Worm (Caenorhabditis elegans): ENCODE data around the gene ztf-22.
A peak's percentile ranks its signal among the peaks of the same experiment; 100 is the strongest.

The ztf-22 gene

ce11 chrII:13237829-13238404, 47.7 kb downstream of the ztf-22 start, which contains the start of gene romo-1:
TSS of gene romo-1 (minus strand) at chrII:13237907.
- no peak for TF ChIP-seq ceh-62 (tag; optimal IDR thresholded peaks at IDR 0.05)
- no peak for TF ChIP-seq mxl-3 (GFP tag; optimal IDR thresholded peaks at IDR 0.05)
- no peak for TF ChIP-seq snpc-1.2 (GFP tag; IDR thresholded peaks at IDR 0.05)
- no peak for TF ChIP-seq spr-3 (GFP tag; optimal IDR thresholded peaks at IDR 0.05)
- TF ChIP-seq dve-1 (tag; optimal IDR thresholded peaks at IDR 0.05; ENCODE audit: insufficient read depth) = no peak
- no peak for TF ChIP-seq jun-1 (tag; optimal IDR thresholded peaks at IDR 0.05)
- no peak for TF ChIP-seq tag-97 (GFP tag; IDR thresholded peaks at IDR 0.05)
- peak in 1 of 2 experiments; percentile 36 for TF ChIP-seq daf-16 (GFP tag; optimal IDR thresholded peaks at IDR 0.05)
- peak; percentile 53 for TF ChIP-seq daf-16 (tag; optimal IDR thresholded peaks at IDR 0.05)
- TF ChIP-seq nhr-48 (tag; optimal IDR thresholded peaks at IDR 0.05) = peak; percentile 6
- TF ChIP-seq ces-1 (GFP tag; optimal IDR thresholded peaks at IDR 0.05) = peak; percentile 31
- peak; percentile 96 for TF ChIP-seq dpl-1 (GFP tag; optimal IDR thresholded peaks at IDR 0.05)
- peak; percentile 19 for TF ChIP-seq F37D6.2 (tag; optimal IDR thresholded peaks at IDR 0.05)
- 0 out of 2 replicates have a peak, but pooled peaks have one; percentile 16 for TF ChIP-seq hmg-1.1 (GFP tag; IDR thresholded peaks at IDR 0.05)
- no peak for TF ChIP-seq dmd-9 (GFP tag; IDR thresholded peaks at IDR 0.05)
- no peak for TF ChIP-seq tra-1 (GFP tag; IDR thresholded peaks at IDR 0.05)
- no peak for TF ChIP-seq egl-43 (GFP tag; IDR thresholded peaks at IDR 0.05)
- TF ChIP-seq aha-1 (tag) = peak; percentile 47
- no peak for TF ChIP-seq dmd-6 (GFP tag; IDR thresholded peaks at IDR 0.05)
- no peak for TF ChIP-seq mep-1 (tag; optimal IDR thresholded peaks at IDR 0.05)
- TF ChIP-seq nhr-6 (tag; optimal IDR thresholded peaks at IDR 0.05) = no peak
- no peak for TF ChIP-seq Y75B8A.6 (GFP tag; IDR thresholded peaks at IDR 0.05)
- TF ChIP-seq lsy-2 (tag; optimal IDR thresholded peaks at IDR 0.05) = peak in 1 of 2 experiments; percentile 90
- no peak for TF ChIP-seq aly-2 (tag; optimal IDR thresholded peaks at IDR 0.05)
- TF ChIP-seq pha-4 (GFP tag; IDR thresholded peaks at IDR 0.05) = no peak
- peak; percentile 65 for TF ChIP-seq pha-4 (tag; optimal IDR thresholded peaks at IDR 0.05)
- TF ChIP-seq rbr-2 (tag; optimal IDR thresholded peaks at IDR 0.05) = peak; percentile 62
- TF ChIP-seq mdl-1 (tag; optimal IDR thresholded peaks at IDR 0.05) = peak in 1 of 2 experiments; percentile 17
- TF ChIP-seq nhr-11 (tag; optimal IDR thresholded peaks at IDR 0.05) = peak; percentile 10
- TF ChIP-seq duxl-1 (tag; optimal IDR thresholded peaks at IDR 0.05; ENCODE audit: poor library complexity) = peak; percentile 15
- peak; percentile 34 for TF ChIP-seq hlh-11 (tag; optimal IDR thresholded peaks at IDR 0.05)
- peak; percentile 50 for TF ChIP-seq nhr-102 (tag; optimal IDR thresholded peaks at IDR 0.05)
- peak; percentile 6 for TF ChIP-seq fkh-10 (GFP tag; optimal IDR thresholded peaks at IDR 0.05)
- peak; percentile 6 for TF ChIP-seq nhr-77 (tag; optimal IDR thresholded peaks at IDR 0.05)
- TF ChIP-seq daf-19 (GFP tag; conservative IDR thresholded peaks at IDR 0.05) = no peak
- no peak for TF ChIP-seq F10B5.3 (tag; optimal IDR thresholded peaks at IDR 0.05)
- TF ChIP-seq lin-13 (GFP tag; optimal IDR thresholded peaks at IDR 0.05) = no peak
- TF ChIP-seq F49E8.2 (tag; optimal IDR thresholded peaks at IDR 0.05; ENCODE audit: borderline replicate concordance) = no peak
- TF ChIP-seq cey-2 (tag; optimal IDR thresholded peaks at IDR 0.05; ENCODE audit: borderline replicate concordance, insufficient read depth) = no peak
- peak; percentile 88 for TF ChIP-seq mes-2 (tag; optimal IDR thresholded peaks at IDR 0.05; ENCODE audit: poor library complexity, severe bottlenecking)
- TF ChIP-seq egl-27 (tag; optimal IDR thresholded peaks at IDR 0.05) = no peak

- TF ChIP-seq aha-1 (tag) (peak; percentile 93), nhr-6 (tag; optimal IDR thresholded peaks at IDR 0.05) (no peak)
These were observed 50.3 kb downstream of the ztf-22 start, which contains the start of gene flp-16 for ce11 chrII:13235289-13235688. TSS of gene flp-16 (plus strand) at chrII:13235306.

All from whole organism, L4 larva.